Worm (Caenorhabditis elegans) whole organism, young adult: ENCODE measurements around the gene lst-6.

Experiments used
- F10E7.11 ChIP-seq: sonication (generic microtip); optimal IDR thresholded peaks from 2 replicates; lab custom pipeline; 2017; ENCODE audit warnings: mild to moderate bottlenecking, missing genetic modification characterization, moderate library complexity, missing compliant biosample characterization
- F55B11.4 ChIP-seq: sonication (generic microtip); optimal IDR thresholded peaks from 2 replicates; lab custom pipeline; 2016; ENCODE audit warnings: missing compliant biosample characterization, missing genetic modification characterization, borderline replicate concordance; ENCODE audit not compliant: insufficient read depth
- T07F8.4 ChIP-seq: sonication (generic microtip); optimal IDR thresholded peaks from 2 replicates; lab custom pipeline; 2016; ENCODE audit warnings: mild to moderate bottlenecking, missing genetic modification characterization, moderate library complexity, missing compliant biosample characterization
- ceh-40 ChIP-seq: fragments of 200-800 bp; sonication (Bioruptor generic); IDR thresholded peaks from 2 replicates; pipeline ENCODE4 v1.3.6; 2022; ENCODE audit warnings: missing genetic modification characterization, missing compliant biosample characterization
- fkh-3 ChIP-seq: sonication (generic microtip); optimal IDR thresholded peaks from 2 replicates; lab custom pipeline; 2016; ENCODE audit warnings: mild to moderate bottlenecking, missing genetic modification characterization, missing compliant biosample characterization
- lag-1 ChIP-seq: fragments of 200-800 bp; sonication (Bioruptor generic); IDR thresholded peaks from 2 replicates; pipeline ENCODE4 v1.3.6; 2022; ENCODE audit warnings: missing genetic modification reagents, missing genetic modification characterization, missing compliant biosample characterization
- let-526 ChIP-seq: fragments of 200-800 bp; sonication (Bioruptor generic); IDR thresholded peaks from 2 replicates; pipeline ENCODE4 v1.3.6; 2022; ENCODE audit warnings: missing genetic modification reagents, missing genetic modification characterization, missing compliant biosample characterization
- lin-35 ChIP-seq, 3 experiments: fragments of 150-350 bp in 2 of 3; sonication (generic microtip) in 1 of 3; optimal IDR thresholded peaks; 2 replicates each; lab custom pipeline; 2014 to 2018; ENCODE audit warnings: missing biosample characterization in 3 of 3, missing genetic modification characterization in 3 of 3, missing genetic modification reagents in 3 of 3
- pha-4 ChIP-seq: fragments of 150-350 bp; sonication (generic microtip); optimal IDR thresholded peaks from 2 replicates; lab custom pipeline; 2014; ENCODE audit warnings: missing biosample characterization, missing genetic modification reagents, missing genetic modification characterization

ce11 chrII:7061730-7062129 lies 39.4 kb upstream of the lst-6 start, which contains the start of gene acs-6:
- no peak for TF ChIP-seq pha-4
- no peak for TF ChIP-seq ceh-40
- no peak for TF ChIP-seq fkh-3 (tag; lab: Kevin White, UChicago)
- no peak for TF ChIP-seq F55B11.4 (tag; lab: Kevin White, UChicago)
- TF ChIP-seq F10E7.11 (tag; lab: Kevin White, UChicago), result no peak
- TF ChIP-seq let-526 (GFP tag; lab: Robert Waterston, UW), result no peak
- no peak for TF ChIP-seq T07F8.4 (tag; lab: Kevin White, UChicago)
- no peak for TF ChIP-seq lag-1
- no peak for TF ChIP-seq lin-35 (GFP tag; optimal IDR thresholded peaks at IDR 0.05; lab: Kevin White, UChicago)
